Worm (Caenorhabditis elegans): ENCODE results near the gene acs-11.
A peak's percentile ranks its signal among the peaks of the same experiment; 100 is the strongest.

acs-11 gene

DNA sequence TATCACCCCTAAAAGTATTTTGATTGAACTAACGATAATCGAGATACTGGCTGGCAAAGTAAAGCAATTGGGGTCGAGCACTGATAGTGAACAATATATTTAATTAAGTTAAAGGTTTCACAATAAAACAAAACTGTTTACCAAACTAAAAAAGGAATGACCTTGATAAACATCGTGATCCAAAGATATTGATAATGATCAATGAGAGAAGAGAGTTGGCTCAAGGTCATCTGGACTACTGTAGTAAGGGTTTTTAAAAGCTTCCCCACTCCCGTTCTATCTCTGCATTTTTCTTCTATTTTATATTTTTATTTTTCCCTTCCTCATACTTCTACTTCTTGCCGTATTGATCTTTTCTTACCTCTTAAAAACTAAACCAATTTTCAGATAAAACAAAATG lies 7.6 kb downstream of the acs-11 start, which contains the start of gene F41C3.2:
TSS of gene F41C3.2 (plus strand) at position 388 of the 400 bp plus-strand sequence.
- TF ChIP-seq nhr-6 (tag; optimal IDR thresholded peaks at IDR 0.05) (no peak), blmp-1 (tag; optimal IDR thresholded peaks at IDR 0.05; ENCODE audit: insufficient read depth) (peak; percentile 33), nhr-21 (tag; optimal IDR thresholded peaks at IDR 0.05) (peak; percentile 4), nhr-25 (tag; optimal IDR thresholded peaks at IDR 0.05) (peak; percentile 35), sma-9 (GFP tag; optimal IDR thresholded peaks at IDR 0.05) (peak; percentile 57), sma-9 (tag; optimal IDR thresholded peaks at IDR 0.05) (no peak), ama-1 (optimal IDR thresholded peaks at IDR 0.05) (peak; percentile 41)

DNA sequence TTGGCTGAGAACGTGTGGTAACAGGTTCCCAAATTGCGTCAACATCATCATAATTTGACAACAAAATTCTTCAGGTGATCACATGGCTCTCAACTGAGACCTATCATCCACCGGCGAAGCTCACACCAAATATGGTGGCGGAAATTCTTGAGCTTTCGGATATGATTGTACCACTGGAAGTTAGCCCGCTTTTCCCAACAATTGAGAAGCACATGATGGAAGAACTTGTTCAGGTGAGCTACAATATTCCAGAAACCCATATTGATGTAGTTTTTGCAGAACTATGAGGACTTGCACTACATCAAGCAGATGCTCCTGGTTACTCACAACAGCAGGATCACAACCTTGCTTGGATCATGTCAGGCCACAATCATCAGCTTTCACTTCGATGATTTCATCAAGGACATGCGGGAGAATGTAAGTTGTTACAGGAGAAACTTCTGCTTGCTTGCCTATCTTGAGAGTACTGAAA lies 10.4 kb downstream of the acs-11 start, which contains the start of gene F41C3.1:
TSS of gene F41C3.1 (plus strand) at position 51 of the 472 bp plus-strand sequence.
- no peak for TF ChIP-seq ama-1 (optimal IDR thresholded peaks at IDR 0.05)
- TF ChIP-seq R02D3.7 (tag; optimal IDR thresholded peaks at IDR 0.05) = no peak
- TF ChIP-seq ZK546.5 (tag; optimal IDR thresholded peaks at IDR 0.05) = no peak
- no peak for TF ChIP-seq nhr-12 (tag; optimal IDR thresholded peaks at IDR 0.05)
- TF ChIP-seq unc-39 (tag; optimal IDR thresholded peaks at IDR 0.05) = no peak
- no peak for TF ChIP-seq F13H6.1 (tag; optimal IDR thresholded peaks at IDR 0.05)
- TF ChIP-seq lsy-2 (tag; optimal IDR thresholded peaks at IDR 0.05) = no peak
- no peak for TF ChIP-seq mab-5 (tag; optimal IDR thresholded peaks at IDR 0.05)
- TF ChIP-seq blmp-1 (tag; optimal IDR thresholded peaks at IDR 0.05; ENCODE audit: insufficient read depth) = no peak
- TF ChIP-seq Y55F3AM.14 (GFP tag; optimal IDR thresholded peaks at IDR 0.05) = no peak
- no peak for TF ChIP-seq nhr-77 (tag; optimal IDR thresholded peaks at IDR 0.05)
- no peak for TF ChIP-seq gmeb-1 (tag; optimal IDR thresholded peaks at IDR 0.05)
- no peak for TF ChIP-seq ceh-82 (tag; optimal IDR thresholded peaks at IDR 0.05)
- no peak for TF ChIP-seq nhr-11 (tag; optimal IDR thresholded peaks at IDR 0.05)
- no peak for TF ChIP-seq peb-1 (tag; optimal IDR thresholded peaks at IDR 0.05)
- TF ChIP-seq lin-13 (GFP tag; optimal IDR thresholded peaks at IDR 0.05) = no peak
- TF ChIP-seq unc-55 (GFP tag; optimal IDR thresholded peaks at IDR 0.05) = no peak

DNA sequence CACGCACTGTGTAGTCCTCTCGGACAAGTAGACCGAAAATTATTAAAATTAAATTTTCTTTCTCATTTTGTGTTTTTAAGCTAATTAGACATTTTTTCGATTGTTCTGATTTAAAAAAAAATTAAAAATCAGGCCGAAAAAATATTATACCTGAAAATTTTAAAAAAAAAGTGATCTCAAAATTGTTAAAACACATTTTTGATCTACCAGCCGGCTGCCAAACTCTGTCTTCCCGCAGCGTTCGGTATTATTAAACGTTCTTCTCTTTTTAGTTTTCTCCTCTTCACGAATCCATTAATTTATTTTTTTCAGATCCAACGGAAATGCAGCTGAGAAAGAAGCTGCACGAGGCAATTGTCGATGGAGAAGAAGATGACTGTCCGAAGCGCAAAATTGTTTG lies 11.2 kb downstream of the acs-11 start, which contains the start of gene C27D9.1:
TSS of gene C27D9.1 (plus strand) at position 281 of the 400 bp plus-strand sequence.
- no peak for TF ChIP-seq nhr-21 (tag; optimal IDR thresholded peaks at IDR 0.05)
- TF ChIP-seq egl-27 (tag; optimal IDR thresholded peaks at IDR 0.05) = no peak
- TF ChIP-seq ztf-1 (GFP tag; conservative IDR thresholded peaks at IDR 0.05) = no peak
- TF ChIP-seq C34F6.9 (tag; optimal IDR thresholded peaks at IDR 0.05) = no peak
- no peak for TF ChIP-seq aly-2 (tag; optimal IDR thresholded peaks at IDR 0.05)
- no peak for TF ChIP-seq nhr-10 (tag; optimal IDR thresholded peaks at IDR 0.05)
- no peak for TF ChIP-seq elt-1 (tag; optimal IDR thresholded peaks at IDR 0.05)

DNA sequence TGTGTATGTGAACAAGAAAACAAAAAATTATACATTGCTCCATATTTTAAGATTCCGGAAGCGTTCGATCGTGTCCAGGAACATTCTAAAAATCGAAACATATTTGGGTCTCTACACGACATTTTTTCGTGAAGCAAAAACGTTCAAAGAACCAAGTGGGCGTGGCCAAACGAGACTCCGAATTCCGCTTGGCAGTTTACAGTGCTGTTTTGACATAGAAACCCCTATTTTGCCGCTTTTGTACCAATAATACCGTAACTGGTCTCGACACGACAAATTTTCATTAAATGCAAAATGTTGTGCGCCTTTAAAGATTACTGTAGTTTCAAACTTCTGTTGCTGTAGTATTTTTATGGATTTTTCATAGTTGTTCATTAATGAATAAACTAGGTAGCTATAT lies 13.7 kb downstream of the acs-11 start:
- no peak for TF ChIP-seq dmd-4 (tag; optimal IDR thresholded peaks at IDR 0.05)
- TF ChIP-seq crh-2 (tag; optimal IDR thresholded peaks at IDR 0.05) = no peak
- no peak for TF ChIP-seq ztf-4 (tag; optimal IDR thresholded peaks at IDR 0.05)

DNA sequence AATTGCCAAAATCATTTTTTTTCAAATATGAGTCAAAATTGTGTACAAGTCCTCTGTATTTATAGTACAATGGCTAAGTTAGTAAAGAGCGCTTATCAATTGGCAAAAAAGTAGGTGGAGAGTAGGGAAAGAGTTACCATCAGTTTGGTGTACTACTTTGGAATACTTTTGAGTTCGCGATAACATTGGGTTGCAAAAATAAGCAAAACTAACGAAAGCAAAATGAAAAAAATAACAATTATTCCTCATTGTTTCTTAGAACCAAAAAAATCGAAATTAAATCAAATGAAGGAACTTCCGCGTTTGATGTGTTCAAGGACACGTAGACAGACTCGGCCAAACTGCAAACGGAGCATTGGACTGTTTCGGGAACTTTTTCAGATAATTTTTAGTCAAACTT lies 14.8 kb downstream of the acs-11 start, which contains the start of gene C27D9.2:
TSS of gene C27D9.2 (minus strand) at position 101 of the 400 bp plus-strand sequence.
- TF ChIP-seq F13H6.1 (tag; optimal IDR thresholded peaks at IDR 0.05) (no peak), sem-4 (tag; optimal IDR thresholded peaks at IDR 0.05) (no peak), mab-5 (tag; optimal IDR thresholded peaks at IDR 0.05) (no peak), elt-3 (tag; optimal IDR thresholded peaks at IDR 0.05) (no peak), peb-1 (tag; optimal IDR thresholded peaks at IDR 0.05) (no peak), snpc-4 (tag; optimal IDR thresholded peaks at IDR 0.05) (no peak), Y55F3AM.14 (GFP tag; optimal IDR thresholded peaks at IDR 0.05) (no peak), nhr-129 (tag; optimal IDR thresholded peaks at IDR 0.05) (no peak), nhr-77 (tag; optimal IDR thresholded peaks at IDR 0.05) (no peak)

DNA sequence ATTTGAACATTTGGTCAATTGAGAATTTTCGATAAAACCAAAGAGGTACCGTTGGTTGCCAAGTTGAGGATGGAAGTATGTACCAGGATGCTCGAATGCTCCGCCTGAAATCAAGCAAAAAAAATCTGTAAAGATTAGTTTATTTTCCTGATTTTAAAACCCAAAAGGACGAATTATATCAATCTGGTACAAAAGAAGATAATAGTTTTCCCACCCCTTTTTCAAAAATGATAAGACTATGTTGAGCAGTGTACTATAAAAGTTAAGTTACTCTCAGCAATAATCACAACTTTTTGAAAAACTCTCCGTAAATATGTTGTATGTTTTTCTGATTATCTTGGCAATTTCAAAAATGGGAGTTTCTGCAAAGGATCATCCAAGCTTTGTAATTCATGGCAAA lies 16.5 kb downstream of the acs-11 start, which contains the start of gene F26G1.3:
TSS of gene F26G1.3 (plus strand) at position 301 of the 400 bp plus-strand sequence.
- no peak for TF ChIP-seq sem-4 (tag; optimal IDR thresholded peaks at IDR 0.05)
